Worm (Caenorhabditis elegans) whole organism, L4 larva: ENCODE measurements around the gene rbx-1.
A peak's percentile ranks its signal among the peaks of the same experiment; 100 is the strongest.

ENCODE experiments used
- F26F4.8 ChIP-seq: fragments of 200-800 bp; sonication (Bioruptor generic); conservative IDR thresholded peaks from 2 replicates; pipeline ENCODE4 v1.3.6; 2022; ENCODE audit warnings: missing genetic modification characterization, missing compliant biosample characterization
- F49E8.2 ChIP-seq: sonication (generic microtip); optimal IDR thresholded peaks from 2 replicates; lab custom pipeline; 2016; ENCODE audit warnings: missing compliant biosample characterization, mild to moderate bottlenecking, missing genetic modification characterization, borderline replicate concordance
- R02D3.7 ChIP-seq: fragments of 150-350 bp; sonication (generic microtip); optimal IDR thresholded peaks from 3 replicates; lab custom pipeline; 2014; ENCODE audit warnings: missing biosample characterization, missing genetic modification characterization
- ZK337.2 ChIP-seq: fragments of 200-800 bp; sonication (Bioruptor generic); IDR thresholded peaks from 2 replicates; pipeline ENCODE4 v1.3.6; 2022; ENCODE audit warnings: missing genetic modification reagents, missing genetic modification characterization, missing compliant biosample characterization
- aly-2 ChIP-seq: sonication (generic microtip); optimal IDR thresholded peaks from 2 replicates; lab custom pipeline; 2018; ENCODE audit warnings: missing biosample characterization, missing genetic modification characterization
- ama-1 ChIP-seq: fragments of 150-350 bp; optimal IDR thresholded peaks from 2 replicates; lab custom pipeline; 2014; ENCODE audit warnings: inconsistent platforms, mixed read lengths
- ceh-62 ChIP-seq: sonication (generic microtip); optimal IDR thresholded peaks from 2 replicates; lab custom pipeline; 2017; ENCODE audit warnings: missing biosample characterization, missing genetic modification characterization
- ctbp-1 ChIP-seq: fragments of 200-800 bp; sonication (Bioruptor generic); IDR thresholded peaks from 2 replicates; pipeline ENCODE4 v1.3.6; 2022; ENCODE audit warnings: missing genetic modification reagents, missing genetic modification characterization, missing compliant biosample characterization
- daf-12 ChIP-seq: fragments of 150-350 bp; optimal IDR thresholded peaks from 2 replicates; lab custom pipeline; 2014; ENCODE audit warnings: missing biosample characterization, missing genetic modification reagents, missing genetic modification characterization
- daf-19 ChIP-seq: fragments of 200-800 bp; sonication (Bioruptor generic); conservative IDR thresholded peaks from 2 replicates; pipeline ENCODE4 v1.3.6; 2022; ENCODE audit warnings: missing genetic modification characterization, missing compliant biosample characterization
- dmd-9 ChIP-seq: fragments of 200-800 bp; sonication (Bioruptor generic); IDR thresholded peaks from 2 replicates; pipeline ENCODE4 v1.3.6; 2022; ENCODE audit warnings: missing genetic modification reagents, missing genetic modification characterization, missing compliant biosample characterization
- dve-1 ChIP-seq: sonication (generic microtip); optimal IDR thresholded peaks from 2 replicates; lab custom pipeline; 2017; ENCODE audit warnings: antibody characterized with exemption, mild to moderate bottlenecking, missing genetic modification characterization, missing compliant biosample characterization; ENCODE audit not compliant: insufficient read depth
- egl-27 ChIP-seq: sonication (generic microtip); optimal IDR thresholded peaks from 3 replicates; lab custom pipeline; 2017; ENCODE audit warnings: missing biosample characterization, missing genetic modification reagents, missing genetic modification characterization
- egl-43 ChIP-seq: fragments of 200-800 bp; sonication (Bioruptor generic); IDR thresholded peaks from 2 replicates; pipeline ENCODE4 v1.3.6; 2022; ENCODE audit warnings: missing genetic modification reagents, missing genetic modification characterization, missing compliant biosample characterization
- gei-8 ChIP-seq: fragments of 200-800 bp; sonication (Bioruptor generic); optimal IDR thresholded peaks from 2 replicates; lab custom pipeline; 2018; ENCODE audit warnings: mild to moderate bottlenecking, missing genetic modification characterization, missing compliant biosample characterization
- hlh-11 ChIP-seq: fragments of 200-800 bp; sonication (Bioruptor generic); optimal IDR thresholded peaks from 2 replicates; lab custom pipeline; 2018; ENCODE audit warnings: mild to moderate bottlenecking, missing genetic modification characterization, missing compliant biosample characterization
- hlh-30 ChIP-seq: sonication (generic microtip); optimal IDR thresholded peaks from 2 replicates; lab custom pipeline; 2017; ENCODE audit warnings: antibody characterized with exemption, mild to moderate bottlenecking, missing genetic modification characterization, missing compliant biosample characterization; ENCODE audit not compliant: insufficient read depth
- jun-1 ChIP-seq: fragments of 150-350 bp; optimal IDR thresholded peaks from 2 replicates; lab custom pipeline; 2014; ENCODE audit warnings: missing biosample characterization, missing genetic modification reagents, missing genetic modification characterization
- lim-7 ChIP-seq: fragments of 200-800 bp; sonication (Bioruptor generic); IDR thresholded peaks from 2 replicates; pipeline ENCODE4 v1.3.6; 2022; ENCODE audit warnings: missing genetic modification characterization, missing compliant biosample characterization
- lin-1 ChIP-seq: fragments of 200-800 bp; sonication (Bioruptor generic); IDR thresholded peaks from 2 replicates; pipeline ENCODE4 v1.3.6; 2022; ENCODE audit warnings: missing genetic modification reagents, missing genetic modification characterization, missing compliant biosample characterization
- lin-13 ChIP-seq: fragments of 150-350 bp; optimal IDR thresholded peaks from 2 replicates; lab custom pipeline; 2014; ENCODE audit warnings: missing biosample characterization, missing genetic modification reagents, missing genetic modification characterization
- lin-39 ChIP-seq: fragments of 150-350 bp; optimal IDR thresholded peaks from 2 replicates; lab custom pipeline; 2014; ENCODE audit warnings: missing biosample characterization, missing genetic modification reagents, missing genetic modification characterization
- madf-5 ChIP-seq, 2 experiments: fragments of 200-800 bp; sonication (Bioruptor generic); IDR thresholded peaks; 2 replicates each; pipeline ENCODE4 v1.3.6; 2022; ENCODE audit warnings: missing compliant biosample characterization in 2 of 2, missing genetic modification characterization in 2 of 2
- madf-9 ChIP-seq: fragments of 200-800 bp; sonication (Bioruptor generic); conservative IDR thresholded peaks from 2 replicates; pipeline ENCODE4 v1.3.6; 2022; ENCODE audit warnings: missing genetic modification reagents, missing genetic modification characterization, missing compliant biosample characterization
- mdl-1 ChIP-seq, 2 experiments: fragments of 150-350 bp in 1 of 2; sonication (generic microtip) in 1 of 2; optimal IDR thresholded peaks; 2 replicates each; lab custom pipeline; 2014 to 2017; ENCODE audit warnings: missing biosample characterization in 2 of 2, missing genetic modification characterization in 2 of 2
- mdt-29 ChIP-seq: fragments of 200-800 bp; sonication (Bioruptor generic); IDR thresholded peaks from 2 replicates; pipeline ENCODE4 v1.3.6; 2022; ENCODE audit warnings: missing genetic modification reagents, missing genetic modification characterization, missing compliant biosample characterization
- mep-1 ChIP-seq: fragments of 150-350 bp; sonication (generic microtip); optimal IDR thresholded peaks from 3 replicates; lab custom pipeline; 2014; ENCODE audit warnings: missing biosample characterization, missing genetic modification characterization
- mxl-3 ChIP-seq: fragments of 200-800 bp; sonication (Bioruptor generic); optimal IDR thresholded peaks from 2 replicates; lab custom pipeline; 2018; ENCODE audit warnings: mild to moderate bottlenecking, missing genetic modification characterization, missing compliant biosample characterization
- nhr-10 ChIP-seq: fragments of 150-350 bp; optimal IDR thresholded peaks from 2 replicates; lab custom pipeline; 2014; ENCODE audit warnings: missing biosample characterization, missing genetic modification characterization
- nhr-11 ChIP-seq: fragments of 150-350 bp; optimal IDR thresholded peaks from 2 replicates; lab custom pipeline; 2014; ENCODE audit warnings: missing biosample characterization, missing genetic modification characterization
- nhr-25 ChIP-seq: sonication (generic microtip); optimal IDR thresholded peaks from 2 replicates; lab custom pipeline; 2017; ENCODE audit warnings: missing genetic modification characterization, mild to moderate bottlenecking, missing compliant biosample characterization, antibody characterized with exemption, moderate library complexity, borderline replicate concordance; ENCODE audit not compliant: insufficient read depth
- nhr-42 ChIP-seq: fragments of 200-800 bp; sonication (Bioruptor generic); IDR thresholded peaks from 2 replicates; pipeline ENCODE4 v1.3.6; 2022; ENCODE audit warnings: missing genetic modification characterization, missing compliant biosample characterization
- nhr-76 ChIP-seq: fragments of 150-350 bp; optimal IDR thresholded peaks from 2 replicates; lab custom pipeline; 2014; ENCODE audit warnings: missing biosample characterization, missing genetic modification characterization
- php-3 ChIP-seq: fragments of 200-800 bp; sonication (Bioruptor generic); IDR thresholded peaks from 2 replicates; pipeline ENCODE4 v1.3.6; 2022; ENCODE audit warnings: missing genetic modification reagents, missing genetic modification characterization, missing compliant biosample characterization
- pqm-1 ChIP-seq: sonication (generic microtip); optimal IDR thresholded peaks from 2 replicates; lab custom pipeline; 2017; ENCODE audit warnings: missing biosample characterization, missing genetic modification characterization
- rbr-2 ChIP-seq: sonication (generic microtip); optimal IDR thresholded peaks from 2 replicates; lab custom pipeline; 2016; ENCODE audit warnings: missing genotype, missing genetic modification characterization, missing compliant biosample characterization
- set-16 ChIP-seq: fragments of 200-800 bp; sonication (Bioruptor generic); IDR thresholded peaks from 2 replicates; pipeline ENCODE4 v1.3.6; 2022; ENCODE audit warnings: missing genetic modification reagents, missing genetic modification characterization, missing compliant biosample characterization
- skn-1 ChIP-seq: fragments of 150-350 bp; optimal IDR thresholded peaks from 2 replicates; lab custom pipeline; 2014; ENCODE audit warnings: missing biosample characterization, missing genetic modification characterization
- snpc-1.2 ChIP-seq: fragments of 200-800 bp; sonication (Bioruptor generic); IDR thresholded peaks from 2 replicates; pipeline ENCODE4 v1.3.6; 2022; ENCODE audit warnings: missing genetic modification reagents, missing genetic modification characterization, missing compliant biosample characterization
- spr-1 ChIP-seq: sonication (generic microtip); optimal IDR thresholded peaks from 2 replicates; lab custom pipeline; 2016; ENCODE audit warnings: mild to moderate bottlenecking, missing genetic modification characterization, missing compliant biosample characterization
- tra-1 ChIP-seq: fragments of 200-800 bp; sonication (Bioruptor generic); IDR thresholded peaks from 2 replicates; pipeline ENCODE4 v1.3.6; 2022; ENCODE audit warnings: missing genetic modification reagents, missing genetic modification characterization, missing compliant biosample characterization
- unc-62 ChIP-seq, 3 experiments: fragments of 150-350 bp in 1 of 3; sonication (generic microtip); optimal IDR thresholded peaks in 2 of 3; peaks in 1 of 3; 1 replicate in 1 of 3; 2 replicates in 2 of 3; lab custom pipeline; 2014 to 2017; ENCODE audit warnings: missing biosample characterization in 3 of 3, missing genetic modification characterization in 3 of 3, missing genetic modification reagents in 3 of 3, missing genotype in 1 of 3
- zag-1 ChIP-seq: fragments of 150-350 bp; optimal IDR thresholded peaks from 2 replicates; lab custom pipeline; 2014; ENCODE audit warnings: missing biosample characterization, missing genetic modification characterization
- zfp-2 ChIP-seq: sonication (generic microtip); optimal IDR thresholded peaks from 2 replicates; lab custom pipeline; 2016; ENCODE audit warnings: mild to moderate bottlenecking, missing genetic modification characterization, missing compliant biosample characterization
- zip-11 ChIP-seq: fragments of 200-800 bp; sonication (Bioruptor generic); IDR thresholded peaks from 2 replicates; pipeline ENCODE4 v1.3.6; 2022; ENCODE audit warnings: missing genetic modification characterization, missing compliant biosample characterization
- zip-2 ChIP-seq: fragments of 150-350 bp; optimal IDR thresholded peaks from 2 replicates; lab custom pipeline; 2014; ENCODE audit warnings: missing biosample characterization, missing genetic modification characterization
- ztf-7 ChIP-seq: fragments of 150-350 bp; optimal IDR thresholded peaks from 2 replicates; lab custom pipeline; 2014; ENCODE audit warnings: missing biosample characterization, missing genetic modification characterization

rbx-1 gene

DNA sequence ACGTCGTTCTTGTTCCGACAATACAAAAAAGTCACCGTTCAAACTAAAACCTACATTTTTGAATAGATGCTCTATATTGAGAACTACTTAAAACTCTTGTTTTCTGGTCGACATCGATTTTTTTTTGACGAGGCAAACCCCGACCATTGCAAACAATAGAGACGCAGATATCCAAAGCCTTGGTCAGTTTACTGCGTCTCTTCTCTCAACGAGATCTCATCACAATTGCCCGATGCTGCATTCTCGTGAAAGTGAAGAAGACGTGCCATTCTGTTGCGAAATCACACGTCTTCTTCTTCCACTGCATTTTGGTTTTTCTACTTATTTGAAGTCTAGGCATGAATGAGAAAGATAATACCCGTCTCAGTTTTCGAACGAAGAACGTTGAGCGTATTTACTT is 14.1 kb upstream of the rbx-1 start (continued):
- TF ChIP-seq unc-62 (GFP tag; optimal IDR thresholded peaks at IDR 0.05 in 1 of 2; lab: Kevin White, UChicago) = peak in 1 of 2 experiments; percentile 63
- TF ChIP-seq unc-62 (tag; optimal IDR thresholded peaks at IDR 0.05; lab: Kevin White, UChicago) = no peak
- TF ChIP-seq ama-1 (lab: Kevin White, UChicago) = no peak
- no peak for TF ChIP-seq pqm-1 (tag; lab: Kevin White, UChicago)
- no peak for TF ChIP-seq R02D3.7 (tag; lab: Kevin White, UChicago)
- no peak for TF ChIP-seq skn-1
- TF ChIP-seq nhr-11 (tag; lab: Kevin White, UChicago) = no peak
- TF ChIP-seq hlh-11 (tag; lab: Kevin White, UChicago) = no peak
- no peak for TF ChIP-seq zip-2 (tag; lab: Kevin White, UChicago)
- TF ChIP-seq dve-1 = peak; percentile 11
- TF ChIP-seq zip-11 = no peak
- no peak for TF ChIP-seq lim-7 (GFP tag; lab: Robert Waterston, UW)
- TF ChIP-seq daf-19 (GFP tag; lab: Robert Waterston, UW) = no peak
- no peak for TF ChIP-seq lin-39 (tag; lab: Kevin White, UChicago)
- no peak for TF ChIP-seq ztf-7 (tag; lab: Kevin White, UChicago)
- no peak for TF ChIP-seq tra-1 (GFP tag; lab: Robert Waterston, UW)
- no peak for TF ChIP-seq madf-9 (GFP tag; lab: Robert Waterston, UW)
- TF ChIP-seq mxl-3 = peak; percentile 7
- TF ChIP-seq nhr-10 (tag; lab: Kevin White, UChicago) = no peak
- TF ChIP-seq ctbp-1 (GFP tag; lab: Robert Waterston, UW) = no peak
- no peak for TF ChIP-seq nhr-76 (tag; lab: Kevin White, UChicago)
- TF ChIP-seq F26F4.8 (GFP tag; lab: Robert Waterston, UW) = no peak
- peak; percentile 42 to 53 for TF ChIP-seq mdl-1 (tag; optimal IDR thresholded peaks at IDR 0.05; lab: Kevin White, UChicago)
- TF ChIP-seq rbr-2 = peak; percentile 27
- TF ChIP-seq dmd-9 (GFP tag; lab: Robert Waterston, UW) = no peak
- no peak for TF ChIP-seq snpc-1.2 (GFP tag; lab: Robert Waterston, UW)
- TF ChIP-seq daf-12 (tag; lab: Kevin White, UChicago) = no peak
- TF ChIP-seq php-3 (GFP tag; lab: Robert Waterston, UW) = no peak
- peak; percentile 85 for TF ChIP-seq hlh-30 (tag; lab: Kevin White, UChicago)
- TF ChIP-seq ZK337.2 (GFP tag; lab: Robert Waterston, UW) = no peak
- TF ChIP-seq lin-13 = no peak
- TF ChIP-seq ceh-62 (tag; lab: Kevin White, UChicago) = no peak
- no peak for TF ChIP-seq egl-27 (tag; lab: Kevin White, UChicago)
- no peak for TF ChIP-seq zag-1 (tag; lab: Kevin White, UChicago)
- TF ChIP-seq mdt-29 (GFP tag; lab: Robert Waterston, UW) = no peak
- no peak for TF ChIP-seq set-16 (GFP tag; lab: Robert Waterston, UW)
- TF ChIP-seq nhr-25 = no peak
- TF ChIP-seq gei-8 (GFP tag; lab: Kevin White, UChicago) = no peak
- TF ChIP-seq nhr-42 (GFP tag; lab: Robert Waterston, UW) = no peak
- TF ChIP-seq F49E8.2 = no peak

DNA sequence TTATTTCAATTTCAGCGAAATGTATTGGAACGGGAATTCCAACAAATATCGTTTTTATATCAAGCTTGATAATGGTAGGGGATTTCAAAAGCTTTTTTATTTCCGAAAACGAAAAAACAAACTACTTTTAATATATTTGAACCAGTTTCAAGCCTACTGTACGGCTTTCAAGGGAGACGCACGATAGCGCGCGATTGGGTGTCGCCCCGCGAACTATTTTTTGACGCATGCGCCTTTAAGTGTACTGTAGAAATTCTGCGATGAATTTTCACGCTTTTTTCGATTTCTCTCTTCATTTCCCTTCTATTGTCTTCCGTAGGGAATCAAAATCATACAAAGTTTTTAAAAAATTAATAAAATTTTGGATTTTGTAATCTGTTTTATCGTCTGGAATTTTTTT is 13.2 kb upstream of the rbx-1 start:
- no peak for TF ChIP-seq egl-43 (GFP tag; lab: Robert Waterston, UW)
- no peak for TF ChIP-seq mep-1 (tag; lab: Kevin White, UChicago)
- TF ChIP-seq zfp-2 (tag; lab: Kevin White, UChicago) = no peak
- no peak for TF ChIP-seq aly-2 (tag; lab: Kevin White, UChicago)
- TF ChIP-seq lin-1 (GFP tag; lab: Robert Waterston, UW) = no peak
- TF ChIP-seq spr-1 (tag; lab: Kevin White, UChicago) = no peak
- no peak for TF ChIP-seq R02D3.7 (tag; lab: Kevin White, UChicago)
- no peak for TF ChIP-seq jun-1 (tag; lab: Kevin White, UChicago)
- TF ChIP-seq dve-1 = no peak
- TF ChIP-seq zip-11 = no peak
- TF ChIP-seq zip-2 (tag; lab: Kevin White, UChicago) = no peak
- TF ChIP-seq nhr-25 = no peak
- TF ChIP-seq skn-1 = no peak
- no peak for TF ChIP-seq madf-5 (GFP tag; IDR thresholded peaks at IDR 0.05; lab: Robert Waterston, UW)
- no peak for TF ChIP-seq F49E8.2
- TF ChIP-seq lin-13 = no peak
- no peak for TF ChIP-seq tra-1 (GFP tag; lab: Robert Waterston, UW)
- no peak for TF ChIP-seq ceh-62 (tag; lab: Kevin White, UChicago)
- TF ChIP-seq lim-7 (GFP tag; lab: Robert Waterston, UW) = no peak
- TF ChIP-seq, all 104 proteins: peak for 0
